Worm (Caenorhabditis elegans) whole organism, L4/young adult: ENCODE measurements around the gene hpo-28.

Experiments used
- W03F9.2 ChIP-seq: fragments of 150-350 bp; optimal IDR thresholded peaks from 2 replicates; lab custom pipeline; 2014; ENCODE audit warnings: missing biosample characterization, missing genetic modification characterization
- dao-5 ChIP-seq: sonication (generic microtip); optimal IDR thresholded peaks from 2 replicates; lab custom pipeline; 2016; ENCODE audit warnings: missing genotype, missing genetic modification characterization, moderate library complexity, missing compliant biosample characterization
- him-1 ChIP-seq: sonication (generic microtip); optimal IDR thresholded peaks from 2 replicates; lab custom pipeline; 2016; ENCODE audit warnings: missing genotype, missing genetic modification reagents, missing genetic modification characterization, missing compliant biosample characterization

Gene hpo-28

DNA sequence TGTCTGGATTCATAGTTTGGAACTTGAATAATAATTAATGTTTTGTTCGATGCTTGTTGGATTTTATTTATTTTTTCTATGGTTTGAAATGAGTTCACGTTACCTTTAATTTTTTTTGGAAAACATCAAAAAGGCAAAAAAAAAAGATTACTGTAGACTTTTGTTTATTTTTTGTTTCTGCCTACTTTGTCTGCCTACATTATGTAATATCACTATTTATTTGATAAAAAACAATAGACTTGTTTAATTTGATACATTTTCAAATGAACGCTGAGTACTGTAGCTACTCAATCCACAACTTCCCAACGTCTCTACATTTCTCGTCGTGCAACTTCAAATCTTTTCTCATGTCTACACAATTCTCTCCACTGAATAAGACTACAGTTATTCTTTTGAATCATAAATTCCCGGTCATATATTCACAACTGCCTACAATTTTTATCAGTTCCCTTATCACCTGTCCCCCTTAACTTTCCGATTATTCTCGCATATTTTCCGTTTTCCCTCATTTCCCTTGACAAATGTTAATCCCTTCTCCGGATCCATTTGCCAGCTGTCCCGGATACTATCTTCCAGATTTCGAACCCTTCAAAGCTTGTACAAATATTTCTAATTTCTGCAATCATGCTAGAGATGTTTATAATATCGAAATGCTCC is 22.0 kb upstream of the hpo-28 start, which contains the start of the genes B0244.9 and B0244.7:
TSS of gene B0244.9 (minus strand) at position 51 of the 657 bp plus-strand sequence.
TSS of gene B0244.7 (plus strand) at position 522 of the 657 bp plus-strand sequence.
- no peak for TF ChIP-seq W03F9.2 (tag; lab: Kevin White, UChicago)
- no peak for TF ChIP-seq dao-5 (tag; lab: Kevin White, UChicago)
- no peak for TF ChIP-seq him-1 (tag; lab: Kevin White, UChicago)

DNA sequence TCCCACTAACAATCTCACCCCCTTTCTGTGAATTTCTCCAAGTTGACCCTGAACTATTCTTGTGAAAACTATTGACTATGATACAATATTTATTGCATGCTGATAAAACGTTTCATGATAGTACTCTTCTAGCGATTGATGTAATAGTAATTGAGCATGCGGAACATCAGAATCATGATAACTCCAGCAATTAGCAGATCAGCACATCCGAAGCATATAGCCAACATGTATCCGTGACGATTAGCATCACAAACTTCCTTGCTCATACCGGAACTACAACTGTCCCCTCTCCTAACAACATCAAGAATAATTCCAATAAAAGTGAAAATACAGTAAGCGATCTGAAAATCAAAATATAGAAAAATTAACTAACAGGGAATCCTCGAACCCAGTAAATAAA is 20.9 kb upstream of the hpo-28 start:
- TF ChIP-seq him-1 (tag; lab: Kevin White, UChicago): no peak
- no peak for TF ChIP-seq W03F9.2 (tag; lab: Kevin White, UChicago)
- TF ChIP-seq dao-5 (tag; lab: Kevin White, UChicago): no peak

DNA sequence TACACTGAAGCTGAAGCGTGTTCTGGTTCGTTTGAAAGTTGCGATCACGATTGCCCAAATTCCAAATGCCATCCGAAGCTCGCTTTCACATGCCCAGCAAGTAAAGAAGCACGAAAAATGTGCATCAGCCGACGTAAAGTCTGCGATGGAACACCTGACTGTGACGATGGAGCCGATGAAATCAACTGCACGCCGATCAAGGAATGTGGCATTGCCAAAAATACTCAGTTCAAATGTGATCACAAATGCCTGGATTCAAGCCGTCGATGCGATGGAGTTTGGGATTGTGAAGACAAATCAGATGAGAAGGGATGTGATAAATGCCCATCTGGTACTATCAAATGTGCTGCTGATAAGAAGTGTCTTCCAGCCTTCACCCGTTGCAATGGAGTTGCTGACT is 20.2 kb upstream of the hpo-28 start:
- TF ChIP-seq dao-5 (tag; lab: Kevin White, UChicago) (no peak), him-1 (tag; lab: Kevin White, UChicago) (no peak), W03F9.2 (tag; lab: Kevin White, UChicago) (no peak)

DNA sequence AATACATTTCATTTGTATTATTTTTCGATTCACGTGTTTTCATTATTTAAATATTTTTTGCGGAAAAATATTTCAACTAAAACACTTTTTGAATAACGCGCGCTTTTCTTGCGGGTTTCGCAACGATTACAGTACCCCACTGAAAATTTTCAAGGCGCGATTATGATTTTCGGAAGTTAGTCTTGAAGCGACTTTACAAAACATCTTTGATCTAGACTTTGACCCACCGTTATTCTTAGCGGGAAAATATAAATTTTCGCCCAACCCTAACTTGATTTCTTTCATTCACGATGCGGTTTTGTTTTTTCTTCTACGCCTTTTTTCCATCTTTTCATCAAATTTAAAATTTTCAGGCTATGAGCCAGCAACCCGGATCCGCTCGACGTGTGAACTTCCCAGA is 18.7 kb upstream of the hpo-28 start, which contains the start of gene egg-1:
TSS of gene egg-1 (plus strand) at position 354 of the 400 bp plus-strand sequence.
- TF ChIP-seq dao-5 (tag; lab: Kevin White, UChicago) (no peak), W03F9.2 (tag; lab: Kevin White, UChicago) (peak; percentile 39), him-1 (tag; lab: Kevin White, UChicago) (no peak)

DNA sequence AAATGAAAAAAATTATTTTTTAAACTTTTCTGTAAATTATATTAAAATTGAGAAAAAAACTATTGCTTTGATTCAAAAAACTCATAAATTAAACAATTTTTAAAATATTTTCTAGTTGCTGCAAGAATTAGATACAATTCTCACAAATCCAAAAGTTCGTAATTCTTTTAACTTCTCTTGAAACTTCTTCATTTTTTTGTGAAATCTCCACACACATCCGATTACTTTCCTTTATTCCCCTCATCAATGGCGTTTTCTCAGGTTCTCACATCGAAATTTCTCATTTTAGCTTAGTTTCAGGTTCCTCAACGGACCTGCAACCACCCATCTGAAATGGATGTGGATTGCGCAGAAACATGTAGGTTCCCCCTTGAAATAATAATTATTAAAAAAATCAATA is 13.4 kb upstream of the hpo-28 start, which contains the start of gene wrm-1:
TSS of gene wrm-1 (plus strand) at position 301 of the 400 bp plus-strand sequence.
- no peak for TF ChIP-seq him-1 (tag; lab: Kevin White, UChicago)
- TF ChIP-seq dao-5 (tag; lab: Kevin White, UChicago): no peak
- TF ChIP-seq W03F9.2 (tag; lab: Kevin White, UChicago): no peak

DNA sequence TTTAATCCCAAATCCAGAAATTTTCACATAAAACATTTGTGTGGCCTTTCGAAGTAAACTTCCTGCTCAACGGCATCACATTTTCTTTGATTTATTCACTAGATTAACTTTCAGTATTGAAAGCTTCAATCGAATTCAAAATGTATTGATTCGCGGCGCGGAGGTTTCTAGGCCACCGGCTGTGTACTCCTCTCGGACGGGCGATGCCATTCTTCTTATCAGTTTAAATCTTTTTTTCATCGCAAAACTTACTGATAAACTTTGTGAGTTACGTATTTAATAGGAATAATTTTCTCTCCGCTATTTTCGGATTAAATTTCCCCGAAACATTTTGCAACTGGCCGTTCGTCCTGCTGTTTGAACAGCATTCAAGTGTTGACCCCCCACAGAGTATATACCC is 12.8 kb upstream of the hpo-28 start:
- TF ChIP-seq him-1 (tag; lab: Kevin White, UChicago) (no peak), dao-5 (tag; lab: Kevin White, UChicago) (no peak), W03F9.2 (tag; lab: Kevin White, UChicago) (peak; percentile 76)

DNA sequence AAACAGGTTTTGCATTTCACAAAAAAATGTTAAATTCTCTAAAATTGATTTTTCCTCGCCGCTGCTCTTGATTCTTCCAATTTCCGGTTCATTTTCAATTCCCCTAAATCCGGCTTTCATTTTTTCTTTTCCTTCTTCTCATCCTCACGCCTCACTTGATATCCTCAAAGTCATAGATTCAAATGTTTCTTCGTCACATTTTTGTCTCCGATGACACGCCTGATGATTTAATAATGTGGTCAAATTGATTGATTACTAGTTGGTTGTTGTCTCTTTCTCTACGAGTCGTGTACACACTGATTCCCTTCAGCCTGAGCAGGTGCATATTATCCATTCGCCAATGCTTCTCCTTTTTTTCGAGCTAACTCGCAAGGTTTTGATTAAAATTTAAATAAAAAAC is 12.4 kb upstream of the hpo-28 start:
- no peak for TF ChIP-seq dao-5 (tag; lab: Kevin White, UChicago)

DNA sequence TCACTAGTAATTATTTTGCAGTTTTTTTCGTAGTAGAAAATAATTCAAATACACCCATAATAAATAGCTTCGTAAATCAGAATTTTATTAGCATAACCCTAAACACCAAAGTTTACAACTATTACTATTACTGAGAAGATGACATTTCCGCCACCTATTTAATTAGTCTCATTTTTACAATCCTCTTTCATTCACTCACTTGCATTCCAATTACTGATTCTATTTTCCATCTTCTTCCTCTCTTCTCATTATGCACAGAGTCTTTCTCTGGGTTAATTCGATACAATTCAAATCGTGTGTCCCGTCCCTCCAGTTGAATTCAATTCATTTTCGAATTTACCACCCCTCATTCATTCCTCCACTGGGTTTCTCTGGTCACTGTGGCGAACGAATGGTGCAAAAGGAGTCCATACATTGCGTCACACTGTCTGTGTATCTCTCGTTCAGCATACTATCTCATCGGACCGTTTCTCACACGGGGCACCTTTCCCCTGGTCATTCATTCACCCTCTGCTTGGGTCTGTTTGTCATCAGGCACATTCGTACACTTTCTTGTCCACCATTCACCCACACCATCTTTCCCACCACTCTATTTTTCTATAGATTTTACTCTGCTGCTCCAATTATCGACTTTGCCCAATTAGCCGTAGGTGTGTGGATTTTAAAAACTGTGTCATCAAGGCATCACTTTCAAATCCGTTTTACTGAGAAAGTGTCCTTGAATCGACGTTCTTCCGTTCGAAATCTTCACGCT is 11.3 kb upstream of the hpo-28 start:
- no peak for TF ChIP-seq him-1 (tag; lab: Kevin White, UChicago)
- TF ChIP-seq dao-5 (tag; lab: Kevin White, UChicago): no peak
- TF ChIP-seq W03F9.2 (tag; lab: Kevin White, UChicago): no peak

DNA sequence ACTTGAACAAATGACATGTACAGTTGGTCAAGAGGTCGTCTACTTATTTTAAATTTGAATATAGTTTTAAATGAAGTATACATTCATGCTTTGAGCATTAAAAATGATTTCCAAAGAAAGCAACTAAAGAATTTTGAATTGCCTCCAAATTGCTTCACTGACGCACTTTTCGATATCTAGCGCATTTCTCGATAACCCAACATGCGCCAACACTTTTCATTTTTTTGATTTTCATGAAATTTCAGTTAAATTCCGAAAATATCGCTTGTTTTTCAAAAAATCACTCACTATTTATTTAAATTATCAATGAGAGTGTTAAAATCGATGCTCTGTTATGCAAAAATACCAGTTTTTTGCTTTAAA is 10.7 kb upstream of the hpo-28 start:
- no peak for TF ChIP-seq W03F9.2 (tag; lab: Kevin White, UChicago)
- no peak for TF ChIP-seq dao-5 (tag; lab: Kevin White, UChicago)
- TF ChIP-seq him-1 (tag; lab: Kevin White, UChicago): no peak

DNA sequence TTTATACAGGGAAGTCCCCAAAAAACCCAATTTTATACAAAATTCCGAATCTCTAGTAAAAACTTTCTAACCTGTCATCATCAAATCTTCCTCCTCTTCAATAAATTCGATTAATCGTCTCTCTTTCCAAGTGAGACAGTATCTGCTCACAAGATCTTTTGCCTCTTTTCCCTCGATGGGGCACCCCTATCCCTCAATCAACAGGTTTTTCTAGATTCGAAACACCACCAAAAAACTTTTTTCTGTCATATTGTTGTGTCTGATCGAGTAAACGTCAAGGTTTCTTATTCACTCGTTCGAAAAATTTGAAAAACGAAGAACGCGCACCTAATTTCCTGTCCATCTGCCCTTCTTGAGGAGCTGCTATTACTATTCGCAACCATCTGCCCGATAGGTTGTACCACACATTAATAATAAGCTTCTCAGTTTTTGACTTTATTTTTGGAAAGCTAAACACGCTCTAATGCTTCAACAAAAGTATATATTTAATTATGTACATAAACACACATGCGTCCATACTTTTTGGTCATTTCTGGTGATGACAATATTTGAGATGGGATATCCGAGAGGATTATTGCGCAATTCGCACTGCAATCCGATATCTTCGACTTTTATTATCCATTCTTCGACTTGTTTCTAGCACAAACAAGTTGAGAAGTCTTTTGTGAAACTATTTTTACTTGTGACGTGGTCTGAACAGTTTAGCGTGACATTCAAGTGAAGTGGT is 10.1 kb upstream of the hpo-28 start:
- no peak for TF ChIP-seq him-1 (tag; lab: Kevin White, UChicago)
- no peak for TF ChIP-seq dao-5 (tag; lab: Kevin White, UChicago)
- TF ChIP-seq W03F9.2 (tag; lab: Kevin White, UChicago): no peak

DNA sequence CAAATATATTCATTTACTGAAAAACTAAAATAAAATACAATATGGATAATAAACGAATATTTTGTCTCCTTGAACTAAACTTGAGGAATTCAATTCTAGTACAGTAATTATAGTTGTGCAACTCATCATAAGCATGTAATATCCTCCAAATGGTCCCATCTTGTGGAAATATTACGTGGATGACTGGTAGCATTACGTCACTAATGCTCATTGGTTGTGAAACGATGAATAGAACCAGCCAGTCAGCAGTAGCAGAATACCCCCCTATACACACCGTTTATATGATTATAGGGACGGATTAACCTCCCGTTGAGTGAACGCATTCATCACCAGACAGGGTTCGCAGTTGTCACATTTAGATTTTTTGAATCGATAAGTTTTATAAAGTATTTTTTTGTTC is 9.3 kb upstream of the hpo-28 start:
- no peak for TF ChIP-seq dao-5 (tag; lab: Kevin White, UChicago)
- TF ChIP-seq him-1 (tag; lab: Kevin White, UChicago): no peak
- no peak for TF ChIP-seq W03F9.2 (tag; lab: Kevin White, UChicago)

DNA sequence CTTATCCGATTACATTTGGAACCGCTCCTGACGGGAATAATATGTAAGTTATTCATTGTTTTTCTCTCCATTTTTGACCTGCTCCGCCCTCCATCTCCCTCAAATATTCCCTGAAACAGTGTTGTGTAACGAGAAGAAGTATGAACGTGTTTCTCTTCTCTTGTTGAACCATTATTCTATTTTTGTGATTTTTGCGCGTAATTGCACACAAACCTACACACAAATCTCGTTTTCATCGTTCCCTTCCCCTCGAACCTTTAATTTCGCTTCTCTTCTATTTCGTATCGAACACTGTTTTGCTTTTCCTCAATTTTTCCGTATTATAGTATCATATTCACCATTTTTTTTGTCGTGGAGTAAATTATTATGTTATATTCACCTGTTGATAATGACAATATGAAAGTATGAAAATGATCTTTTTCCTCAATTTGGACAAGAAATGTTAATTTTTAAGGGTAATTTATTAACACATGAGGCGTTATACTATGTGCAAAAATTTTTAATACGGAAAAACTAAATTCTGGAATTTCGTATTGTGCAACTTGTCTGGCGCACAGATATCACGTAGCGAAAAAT is 8.1 kb upstream of the hpo-28 start:
- TF ChIP-seq W03F9.2 (tag; lab: Kevin White, UChicago) (no peak), him-1 (tag; lab: Kevin White, UChicago) (no peak), dao-5 (tag; lab: Kevin White, UChicago) (no peak)

DNA sequence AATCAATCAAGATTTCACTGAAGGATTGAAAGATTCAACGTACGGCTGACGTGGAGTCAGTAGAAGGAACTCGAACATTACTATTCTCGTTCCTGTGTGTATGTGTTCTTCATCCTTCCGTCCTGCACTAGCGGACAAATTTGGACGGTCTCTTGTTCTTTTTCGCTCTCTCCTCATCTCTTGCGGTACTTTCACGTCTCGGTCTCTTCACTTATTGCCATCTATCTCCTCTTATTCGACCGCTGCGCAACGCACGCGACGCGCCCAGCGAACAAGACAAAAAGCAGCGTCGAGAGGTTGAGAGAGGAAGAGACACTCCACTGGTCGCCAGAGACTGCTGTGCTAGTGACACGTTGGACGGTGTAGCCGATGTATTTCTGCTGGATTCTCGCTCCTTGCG is 6.3 kb upstream of the hpo-28 start:
- no peak for TF ChIP-seq dao-5 (tag; lab: Kevin White, UChicago)
- TF ChIP-seq W03F9.2 (tag; lab: Kevin White, UChicago): peak; percentile 1
- TF ChIP-seq him-1 (tag; lab: Kevin White, UChicago): peak; percentile 25
